Worm (Caenorhabditis elegans) whole organism, late embryonic: ENCODE data around the gene igcm-4.

Experiments used
- C08G9.2 ChIP-seq: sonication (generic microtip); optimal IDR thresholded peaks from 2 replicates; lab custom pipeline; 2016; ENCODE audit warnings: mild to moderate bottlenecking, missing genetic modification characterization, moderate library complexity, missing compliant biosample characterization
- C38D4.7 ChIP-seq: fragments of 200-800 bp; sonication (Bioruptor generic); optimal IDR thresholded peaks from 2 replicates; lab custom pipeline; 2018; ENCODE audit warnings: mild to moderate bottlenecking, missing genetic modification characterization, moderate library complexity, missing compliant biosample characterization
- F13H6.1 ChIP-seq: sonication (generic microtip); optimal IDR thresholded peaks from 2 replicates; lab custom pipeline; 2016; ENCODE audit warnings: missing genetic modification characterization, missing compliant biosample characterization
- T23F11.4 ChIP-seq: fragments of 200-800 bp; sonication (Bioruptor generic); optimal IDR thresholded peaks from 2 replicates; lab custom pipeline; 2018; ENCODE audit warnings: mild to moderate bottlenecking, missing genetic modification characterization, missing compliant biosample characterization
- ahr-1 ChIP-seq: sonication (generic microtip); optimal IDR thresholded peaks from 2 replicates; lab custom pipeline; 2016; ENCODE audit warnings: missing genetic modification characterization, missing compliant biosample characterization
- ama-1 ChIP-seq: fragments of 150-350 bp; optimal IDR thresholded peaks from 2 replicates; lab custom pipeline; 2014
- ceh-14 ChIP-seq: sonication (generic microtip); optimal IDR thresholded peaks from 2 replicates; lab custom pipeline; 2016; ENCODE audit warnings: missing genotype, missing genetic modification characterization, missing compliant biosample characterization
- ceh-2 ChIP-seq: sonication (generic microtip); optimal IDR thresholded peaks from 2 replicates; lab custom pipeline; 2016; ENCODE audit warnings: missing genotype, missing genetic modification characterization, missing compliant biosample characterization
- ceh-22 ChIP-seq: sonication (generic microtip); optimal IDR thresholded peaks from 2 replicates; lab custom pipeline; 2017; ENCODE audit warnings: missing biosample characterization, missing genetic modification characterization
- ceh-24 ChIP-seq: sonication (generic microtip); optimal IDR thresholded peaks from 2 replicates; lab custom pipeline; 2016; ENCODE audit warnings: mild to moderate bottlenecking, missing genetic modification characterization, missing compliant biosample characterization
- ceh-30 ChIP-seq: fragments of 150-350 bp; optimal IDR thresholded peaks from 2 replicates; lab custom pipeline; 2014; ENCODE audit warnings: missing biosample characterization, missing genetic modification characterization
- ceh-34 ChIP-seq: sonication (generic microtip); optimal IDR thresholded peaks from 2 replicates; lab custom pipeline; 2016; ENCODE audit warnings: mild to moderate bottlenecking, missing genetic modification characterization, missing compliant biosample characterization
- ceh-48 ChIP-seq: sonication (generic microtip); optimal IDR thresholded peaks from 2 replicates; lab custom pipeline; 2016; ENCODE audit warnings: missing genetic modification characterization, inconsistent platforms, missing compliant biosample characterization
- ceh-9 ChIP-seq: sonication (generic microtip); optimal IDR thresholded peaks from 2 replicates; lab custom pipeline; 2016; ENCODE audit warnings: mild to moderate bottlenecking, missing genetic modification characterization, inconsistent platforms, missing compliant biosample characterization
- che-1 ChIP-seq: sonication (generic microtip); optimal IDR thresholded peaks from 2 replicates; lab custom pipeline; 2016; ENCODE audit warnings: mild to moderate bottlenecking, missing genetic modification characterization, missing compliant biosample characterization
- dmd-4 ChIP-seq: sonication (generic microtip); optimal IDR thresholded peaks from 2 replicates; lab custom pipeline; 2016; ENCODE audit warnings: borderline replicate concordance, missing genetic modification characterization, missing compliant biosample characterization
- ets-4 ChIP-seq: sonication (generic microtip); optimal IDR thresholded peaks from 2 replicates; lab custom pipeline; 2016; ENCODE audit warnings: missing genetic modification characterization, missing compliant biosample characterization
- fax-1 ChIP-seq: sonication (generic microtip); optimal IDR thresholded peaks from 2 replicates; lab custom pipeline; 2016; ENCODE audit warnings: missing genotype, missing genetic modification characterization, missing compliant biosample characterization
- fkh-6 ChIP-seq: sonication (generic microtip); optimal IDR thresholded peaks from 2 replicates; lab custom pipeline; 2016; ENCODE audit warnings: missing genetic modification characterization, missing compliant biosample characterization
- gmeb-2 ChIP-seq: sonication (generic microtip); optimal IDR thresholded peaks from 2 replicates; lab custom pipeline; 2016; ENCODE audit warnings: missing genetic modification characterization, inconsistent platforms, missing compliant biosample characterization
- hlh-13 ChIP-seq: fragments of 200-800 bp; sonication (Bioruptor generic); optimal IDR thresholded peaks from 2 replicates; lab custom pipeline; 2018; ENCODE audit warnings: mild to moderate bottlenecking, missing genetic modification characterization, missing compliant biosample characterization
- hlh-30 ChIP-seq: sonication (generic microtip); optimal IDR thresholded peaks from 2 replicates; lab custom pipeline; 2017; ENCODE audit warnings: antibody characterized with exemption, missing genetic modification characterization, missing compliant biosample characterization; ENCODE audit not compliant: insufficient read depth
- hlh-8 ChIP-seq: sonication (generic microtip); optimal IDR thresholded peaks from 2 replicates; lab custom pipeline; 2016; ENCODE audit warnings: missing genotype, missing genetic modification characterization, missing compliant biosample characterization
- nfya-1 ChIP-seq: sonication (generic microtip); optimal IDR thresholded peaks from 2 replicates; lab custom pipeline; 2017; ENCODE audit warnings: missing genetic modification characterization, mild to moderate bottlenecking, missing compliant biosample characterization, antibody characterized with exemption, moderate library complexity
- nhr-232 ChIP-seq: sonication (generic microtip); optimal IDR thresholded peaks from 2 replicates; lab custom pipeline; 2016; ENCODE audit warnings: missing genetic modification characterization, missing compliant biosample characterization
- npax-4 ChIP-seq: sonication (generic microtip); optimal IDR thresholded peaks from 2 replicates; lab custom pipeline; 2016; ENCODE audit warnings: missing genetic modification characterization, missing compliant biosample characterization
- odd-2 ChIP-seq: sonication (generic microtip); optimal IDR thresholded peaks from 2 replicates; lab custom pipeline; 2017; ENCODE audit warnings: antibody characterized with exemption, mild to moderate bottlenecking, missing genetic modification characterization, missing compliant biosample characterization
- pat-9 ChIP-seq: fragments of 200-800 bp; sonication (Bioruptor generic); optimal IDR thresholded peaks from 2 replicates; lab custom pipeline; 2018; ENCODE audit warnings: mild to moderate bottlenecking, missing genetic modification characterization, moderate library complexity, missing compliant biosample characterization
- pha-2 ChIP-seq: sonication (generic microtip); optimal IDR thresholded peaks from 2 replicates; lab custom pipeline; 2017; ENCODE audit warnings: mild to moderate bottlenecking, missing genetic modification characterization, missing compliant biosample characterization
- pros-1 ChIP-seq: fragments of 150-350 bp; optimal IDR thresholded peaks from 2 replicates; lab custom pipeline; 2014; ENCODE audit warnings: missing biosample characterization, missing genetic modification reagents, missing genetic modification characterization
- ref-2 ChIP-seq: sonication (generic microtip); optimal IDR thresholded peaks from 2 replicates; lab custom pipeline; 2016; ENCODE audit warnings: missing genetic modification characterization, missing compliant biosample characterization
- sdc-2 ChIP-seq: sonication (generic microtip); optimal IDR thresholded peaks from 2 replicates; lab custom pipeline; 2016; ENCODE audit warnings: missing genotype, missing genetic modification characterization, missing compliant biosample characterization
- sox-2 ChIP-seq: fragments of 200-800 bp; sonication (Bioruptor generic); IDR thresholded peaks from 2 replicates; pipeline ENCODE4 v1.3.6; 2022; ENCODE audit warnings: missing genetic modification reagents, missing genetic modification characterization, missing compliant biosample characterization
- syd-9 ChIP-seq: sonication (generic microtip); optimal IDR thresholded peaks from 2 replicates; lab custom pipeline; 2016; ENCODE audit warnings: mild to moderate bottlenecking, missing genetic modification characterization, moderate library complexity, missing compliant biosample characterization
- tbx-7 ChIP-seq: sonication (generic microtip); optimal IDR thresholded peaks from 2 replicates; lab custom pipeline; 2016; ENCODE audit warnings: missing genotype, missing genetic modification characterization, missing compliant biosample characterization
- unc-42 ChIP-seq: sonication (generic microtip); optimal IDR thresholded peaks from 2 replicates; lab custom pipeline; 2016; ENCODE audit warnings: missing genotype, missing genetic modification characterization, missing compliant biosample characterization
- unc-55 ChIP-seq: sonication (generic microtip); optimal IDR thresholded peaks from 2 replicates; lab custom pipeline; 2017; ENCODE audit warnings: missing biosample characterization, missing genetic modification reagents, missing genetic modification characterization
- ztf-16 ChIP-seq: sonication (generic microtip); optimal IDR thresholded peaks from 2 replicates; lab custom pipeline; 2017; ENCODE audit warnings: missing genetic modification characterization, missing compliant biosample characterization

igcm-4 gene

ce11 chrX:2043224-2043623 is 2.9 kb downstream of the igcm-4 start (continued):
- TF ChIP-seq ceh-48 (tag; lab: Kevin White, UChicago) (no peak), ahr-1 (no peak), ceh-22 (tag; lab: Kevin White, UChicago) (no peak), nfya-1 (tag; lab: Kevin White, UChicago) (no peak), fax-1 (tag; lab: Kevin White, UChicago) (no peak), ceh-9 (tag; lab: Kevin White, UChicago) (no peak), ama-1 (lab: Kevin White, UChicago) (no peak), sox-2 (GFP tag; lab: Robert Waterston, UW) (peak; percentile 30; the same call in 1 of the 2 replicates), ref-2 (tag; lab: Kevin White, UChicago) (peak; percentile 29), npax-4 (tag; lab: Kevin White, UChicago) (no peak), pha-2 (tag; lab: Kevin White, UChicago) (peak; percentile 19), hlh-30 (tag; lab: Kevin White, UChicago) (no peak), ceh-24 (tag; lab: Kevin White, UChicago) (no peak), fkh-6 (tag; lab: Kevin White, UChicago) (no peak), ceh-14 (no peak), pat-9 (tag; lab: Kevin White, UChicago) (no peak), F13H6.1 (tag; lab: Kevin White, UChicago) (no peak), nhr-232 (tag; lab: Kevin White, UChicago) (no peak), T23F11.4 (GFP tag; lab: Kevin White, UChicago) (no peak), gmeb-2 (peak; percentile 7), hlh-13 (no peak), ceh-30 (tag; lab: Kevin White, UChicago) (no peak), syd-9 (tag; lab: Kevin White, UChicago) (no peak)

ce11 chrX:2042621-2043020 is 3.5 kb downstream of the igcm-4 start:
- TF ChIP-seq hlh-8 (tag; lab: Kevin White, UChicago) = no peak
- TF ChIP-seq tbx-7 (tag; lab: Kevin White, UChicago) = no peak
- TF ChIP-seq ceh-34 (tag; lab: Kevin White, UChicago) = peak; percentile 86

- TF ChIP-seq unc-42 (tag; lab: Kevin White, UChicago) (no peak), gmeb-2 (no peak), ceh-34 (tag; lab: Kevin White, UChicago) (no peak), dmd-4 (no peak), syd-9 (tag; lab: Kevin White, UChicago) (no peak), sdc-2 (tag; lab: Kevin White, UChicago) (no peak), ceh-2 (tag; lab: Kevin White, UChicago) (no peak), C38D4.7 (GFP tag; lab: Kevin White, UChicago) (no peak), che-1 (tag; lab: Kevin White, UChicago) (no peak), ceh-24 (tag; lab: Kevin White, UChicago) (no peak), C08G9.2 (no peak), hlh-8 (tag; lab: Kevin White, UChicago) (no peak), ref-2 (tag; lab: Kevin White, UChicago) (no peak), ztf-16 (tag; lab: Kevin White, UChicago) (no peak), unc-55 (GFP tag; lab: Kevin White, UChicago) (no peak), pros-1 (tag; lab: Kevin White, UChicago) (no peak), odd-2 (tag; lab: Kevin White, UChicago) (no peak), ets-4 (tag; lab: Kevin White, UChicago) (no peak), ceh-30 (tag; lab: Kevin White, UChicago) (no peak)
These were observed 4.6 kb downstream of the igcm-4 start for ce11 chrX:2041448-2042138.
